Worm (Caenorhabditis elegans): ENCODE measurements around the gene aqp-2.

aqp-2 gene

ce11 chrII:9295678-9296077, 33.9 kb upstream of the aqp-2 start, which contains the start of gene C01G6.9:
C01G6.9 (minus strand) TSS chrII:9295818.
- TF ChIP-seq lin-32 (GFP tag; optimal IDR thresholded peaks at IDR 0.05) (no peak), lsy-2 (tag; optimal IDR thresholded peaks at IDR 0.05) (no peak), nhr-12 (tag; optimal IDR thresholded peaks at IDR 0.05) (no peak), sptf-1 (tag; optimal IDR thresholded peaks at IDR 0.05) (no peak), nhr-76 (tag; optimal IDR thresholded peaks at IDR 0.05) (no peak), tbx-8 (GFP tag; optimal IDR thresholded peaks at IDR 0.05) (no peak), cnd-1 (tag; optimal IDR thresholded peaks at IDR 0.05) (no peak), unc-120 (tag; optimal IDR thresholded peaks at IDR 0.05; ENCODE audit: poor library complexity, severe bottlenecking) (no peak), ceh-43 (GFP tag; optimal IDR thresholded peaks at IDR 0.05) (no peak), ces-1 (GFP tag; optimal IDR thresholded peaks at IDR 0.05) (no peak)

ce11 chrII:9291632-9292031, 29.9 kb upstream of the aqp-2 start, which contains the start of gene acs-7:
acs-7 (plus strand) TSS chrII:9292017.
- TF ChIP-seq sptf-1 (tag; optimal IDR thresholded peaks at IDR 0.05) = no peak
- no peak for TF ChIP-seq hlh-1 (tag; optimal IDR thresholded peaks at IDR 0.05)
- TF ChIP-seq nhr-28 (tag; optimal IDR thresholded peaks at IDR 0.05) = no peak
- TF ChIP-seq ztf-11 (tag; optimal IDR thresholded peaks at IDR 0.05) = no peak
- TF ChIP-seq ceh-43 (GFP tag; optimal IDR thresholded peaks at IDR 0.05) = no peak
- TF ChIP-seq ceh-83 (GFP tag; optimal IDR thresholded peaks at IDR 0.05) = no peak
- no peak for TF ChIP-seq mep-1 (tag; optimal IDR thresholded peaks at IDR 0.05)
- no peak for TF ChIP-seq mls-2 (tag; optimal IDR thresholded peaks at IDR 0.05)
- TF ChIP-seq nhr-76 (tag; optimal IDR thresholded peaks at IDR 0.05) = no peak
- TF ChIP-seq lin-13 (tag; optimal IDR thresholded peaks at IDR 0.05) = no peak
- no peak for TF ChIP-seq cnd-1 (tag; optimal IDR thresholded peaks at IDR 0.05)
- TF ChIP-seq ham-2 (GFP tag; optimal IDR thresholded peaks at IDR 0.05) = no peak

ce11 chrII:9289127-9289526, 27.3 kb upstream of the aqp-2 start:
- TF ChIP-seq nhr-28 (tag; optimal IDR thresholded peaks at IDR 0.05) = no peak
- TF ChIP-seq unc-62 (GFP tag; optimal IDR thresholded peaks at IDR 0.05) = no peak
- TF ChIP-seq lin-13 (tag; optimal IDR thresholded peaks at IDR 0.05) = no peak
- no peak for TF ChIP-seq snpc-4 (tag; optimal IDR thresholded peaks at IDR 0.05)
- no peak for TF ChIP-seq ceh-39 (tag; optimal IDR thresholded peaks at IDR 0.05)
- TF ChIP-seq lsy-2 (tag; optimal IDR thresholded peaks at IDR 0.05) = no peak
- no peak for TF ChIP-seq ces-1 (GFP tag; optimal IDR thresholded peaks at IDR 0.05)
- TF ChIP-seq mep-1 (tag; optimal IDR thresholded peaks at IDR 0.05) = no peak
- TF ChIP-seq ceh-43 (GFP tag; optimal IDR thresholded peaks at IDR 0.05) = no peak
- no peak for TF ChIP-seq bed-3 (GFP tag; optimal IDR thresholded peaks at IDR 0.05)
- TF ChIP-seq sem-2 (GFP tag; optimal IDR thresholded peaks at IDR 0.05) = no peak

- TF ChIP-seq elt-1 (tag; optimal IDR thresholded peaks at IDR 0.05; ENCODE audit: borderline replicate concordance, insufficient read depth) = peak; percentile 20
- TF ChIP-seq cnd-1 (tag; optimal IDR thresholded peaks at IDR 0.05) = no peak
- no peak for TF ChIP-seq mls-2 (tag; optimal IDR thresholded peaks at IDR 0.05)
- peak; percentile 30 for TF ChIP-seq ceh-83 (GFP tag; optimal IDR thresholded peaks at IDR 0.05)
- no peak for TF ChIP-seq blmp-1 (tag; optimal IDR thresholded peaks at IDR 0.05)
- no peak for TF ChIP-seq ceh-39 (tag; optimal IDR thresholded peaks at IDR 0.05)
- peak; percentile 4 for TF ChIP-seq lsy-2 (tag; optimal IDR thresholded peaks at IDR 0.05)
- no peak for TF ChIP-seq sptf-1 (tag; optimal IDR thresholded peaks at IDR 0.05)
Measured at ce11 chrII:9285171-9286025, 23.6 kb upstream of the aqp-2 start, which contains the start of gene mtrr-1. mtrr-1 (plus strand) TSS chrII:9285975.

ce11 chrII:9284358-9285170, 22.8 kb upstream of the aqp-2 start:
- TF ChIP-seq ces-1 (GFP tag; optimal IDR thresholded peaks at IDR 0.05) (peak; percentile 8), pha-4 (tag; optimal IDR thresholded peaks at IDR 0.05) (peak; percentile 84), ceh-43 (GFP tag; optimal IDR thresholded peaks at IDR 0.05) (no peak), ztf-11 (tag; optimal IDR thresholded peaks at IDR 0.05) (no peak), nhr-2 (tag; optimal IDR thresholded peaks at IDR 0.05) (peak; percentile 5), zip-8 (tag; optimal IDR thresholded peaks at IDR 0.05) (no peak), ceh-39 (tag; optimal IDR thresholded peaks at IDR 0.05) (no peak)

Data from whole organism, mixed stage, embryonic.